Fruit fly (Drosophila melanogaster) S2 (cell line): ENCODE data around the gene Mrgn1.

ENCODE experiments used
- CG8478 ChIP-seq: fragments of >200 bp; optimal IDR thresholded peaks from 2 replicates; lab custom pipeline; 2018
- CTCF ChIP-seq, 2 experiments: fragments of >200 bp; optimal IDR thresholded peaks; 2 replicates each; lab custom pipeline; 2018

- TF ChIP-seq CTCF (optimal IDR thresholded peaks at IDR 0.05; lab: Kevin White, UChicago) = peak; percentile 2 to 31
- TF ChIP-seq CG8478 (lab: Kevin White, UChicago) = no peak
Observed at dm6 chrX:13744599-13745052, 22.8 kb upstream of the Mrgn1 start, which contains the start of gene Grip91.
